Fruit fly (Drosophila melanogaster) whole organism, embryonic: ENCODE measurements around the gene NANS.

ENCODE experiments used
- Blimp-1 ChIP-seq: fragments of 200-800 bp; sonication (Bioruptor generic); optimal IDR thresholded peaks from 3 replicates; lab custom pipeline; 2018; ENCODE audit warnings: missing biosample characterization, missing genetic modification characterization, mild to moderate bottlenecking, moderate library complexity, missing genetic modification reagents
- CG10274 ChIP-seq: fragments of 200-800 bp; sonication (Bioruptor generic); optimal IDR thresholded peaks from 3 replicates; lab custom pipeline; 2017; ENCODE audit warnings: missing biosample characterization, mild to moderate bottlenecking, missing genetic modification characterization
- CG10565 ChIP-seq: fragments of 200-800 bp; sonication (Bioruptor generic); optimal IDR thresholded peaks from 3 replicates; lab custom pipeline; 2016; ENCODE audit warnings: missing biosample characterization, mild to moderate bottlenecking, missing genetic modification characterization
- CG11695 ChIP-seq: fragments of 200-800 bp; sonication (Bioruptor generic); IDR thresholded peaks from 3 replicates; pipeline ENCODE4 v1.3.6; 2022; ENCODE audit warnings: missing biosample characterization, missing genetic modification characterization
- CG12155 ChIP-seq: fragments of 200-800 bp; sonication (Bioruptor generic); optimal IDR thresholded peaks from 3 replicates; lab custom pipeline; 2016; ENCODE audit warnings: missing biosample characterization, missing genetic modification characterization
- CG13287 ChIP-seq: fragments of 200-800 bp; sonication (Bioruptor generic); IDR thresholded peaks from 2 replicates; pipeline ENCODE4 v1.3.6; 2022; ENCODE audit warnings: missing biosample characterization, missing genetic modification characterization; ENCODE audit not compliant: partially characterized antibody
- CG13624 ChIP-seq: fragments of 200-800 bp; sonication (Bioruptor generic); optimal IDR thresholded peaks from 2 replicates; lab custom pipeline; 2016; ENCODE audit warnings: missing biosample characterization, missing genetic modification characterization
- CG14860 ChIP-seq: fragments of 200-800 bp; sonication (Bioruptor generic); IDR thresholded peaks from 3 replicates; pipeline ENCODE4 v1.3.6; 2022; ENCODE audit warnings: missing biosample characterization, missing genetic modification characterization; ENCODE audit not compliant: partially characterized antibody
- CG1529 ChIP-seq: fragments of 200-800 bp; sonication (Bioruptor generic); optimal IDR thresholded peaks from 3 replicates; lab custom pipeline; 2018; ENCODE audit warnings: missing biosample characterization, missing genetic modification characterization
- CG2116 ChIP-seq: fragments of 200-800 bp; sonication (Bioruptor generic); optimal IDR thresholded peaks from 3 replicates; lab custom pipeline; 2018; ENCODE audit warnings: missing biosample characterization, mild to moderate bottlenecking, missing genetic modification characterization
- CG3995 ChIP-seq: fragments of 200-800 bp; sonication (Bioruptor generic); optimal IDR thresholded peaks from 3 replicates; lab custom pipeline; 2016; ENCODE audit warnings: missing biosample characterization, missing genetic modification characterization
- CG6272 ChIP-seq: fragments of 200-800 bp; sonication (Bioruptor generic); IDR thresholded peaks from 2 replicates; pipeline ENCODE4 v1.3.6; 2022; ENCODE audit warnings: missing biosample characterization, missing genetic modification characterization
- CG6791 ChIP-seq: fragments of 200-800 bp; sonication (Bioruptor generic); IDR thresholded peaks from 3 replicates; pipeline ENCODE4 v1.3.6; 2022; ENCODE audit warnings: missing biosample characterization, missing genetic modification characterization; ENCODE audit not compliant: partially characterized antibody
- CG7987 ChIP-seq: fragments of 200-800 bp; sonication (Bioruptor generic); optimal IDR thresholded peaks from 2 replicates; lab custom pipeline; 2018; ENCODE audit warnings: missing biosample characterization, mild to moderate bottlenecking, missing genetic modification characterization, moderate library complexity
- CG8281 ChIP-seq: fragments of 200-800 bp; sonication (Bioruptor generic); optimal IDR thresholded peaks from 2 replicates; lab custom pipeline; 2018; ENCODE audit warnings: missing biosample characterization, mild to moderate bottlenecking, missing genetic modification characterization, moderate library complexity
- CkIIα-i1 ChIP-seq: fragments of 200-800 bp; sonication (Bioruptor generic); IDR thresholded peaks from 2 replicates; pipeline ENCODE4 v1.3.6; 2022; ENCODE audit warnings: missing biosample characterization, missing genetic modification characterization
- D ChIP-seq, 2 experiments: fragments of 200-800 bp in 1 of 2; fragments of >200 bp in 1 of 2; sonication (Bioruptor generic) in 1 of 2; optimal IDR thresholded peaks; 2 replicates in 1 of 2; 3 replicates in 1 of 2; lab custom pipeline; 2017; ENCODE audit warnings: mild to moderate bottlenecking in 1 of 2, missing biosample characterization in 1 of 2, missing genetic modification characterization in 1 of 2, missing genetic modification reagents in 1 of 2
- Dad ChIP-seq: fragments of 200-800 bp; sonication (Bioruptor generic); optimal IDR thresholded peaks from 3 replicates; lab custom pipeline; 2016; ENCODE audit warnings: missing biosample characterization, missing genetic modification characterization
- Dbx ChIP-seq: fragments of 200-800 bp; sonication (Bioruptor generic); IDR thresholded peaks from 3 replicates; pipeline ENCODE4 v1.3.6; 2022; ENCODE audit warnings: missing biosample characterization, missing genetic modification characterization
- Deaf1 ChIP-seq: fragments of 200-800 bp; optimal IDR thresholded peaks from 3 replicates; lab custom pipeline; 2019; ENCODE audit warnings: missing biosample characterization, mild to moderate bottlenecking, missing genetic modification characterization, moderate library complexity
- E2f1 ChIP-seq: fragments of 200-800 bp; sonication (Bioruptor generic); IDR thresholded peaks from 2 replicates; pipeline ENCODE4 v1.3.6; 2022; ENCODE audit warnings: missing biosample characterization, missing genetic modification characterization
- Ets65A ChIP-seq: fragments of 200-800 bp; sonication (Bioruptor generic); peaks from one replicate; lab custom pipeline; 2016; ENCODE audit warnings: missing biosample characterization, missing genetic modification characterization
- Ets97D ChIP-seq: fragments of 200-800 bp; sonication (Bioruptor generic); optimal IDR thresholded peaks from 3 replicates; lab custom pipeline; 2016; ENCODE audit warnings: missing biosample characterization, missing genetic modification characterization
- GATAe ChIP-seq: fragments of 200-800 bp; sonication (Bioruptor generic); conservative IDR thresholded peaks from 2 replicates; pipeline ENCODE4 v1.3.6; 2022; ENCODE audit warnings: missing biosample characterization, missing genetic modification characterization
- Mad ChIP-seq: fragments of 200-800 bp; sonication (Bioruptor generic); optimal IDR thresholded peaks from 2 replicates; lab custom pipeline; 2016; ENCODE audit warnings: missing biosample characterization, missing genetic modification characterization
- Med ChIP-seq: fragments of 200-800 bp; sonication (Bioruptor generic); peaks from one replicate; lab custom pipeline; 2016; ENCODE audit warnings: missing biosample characterization, missing genetic modification characterization, mild to moderate bottlenecking, inconsistent platforms, moderate library complexity
- Nf-YA ChIP-seq: fragments of 200-800 bp; sonication (Bioruptor generic); IDR thresholded peaks from 2 replicates; pipeline ENCODE4 v1.3.6; 2022; ENCODE audit warnings: missing biosample characterization, missing genetic modification characterization
- Pdp1 ChIP-seq, 2 experiments: fragments of 200-800 bp; sonication (Bioruptor generic); optimal IDR thresholded peaks; 3 replicates each; lab custom pipeline; 2016; ENCODE audit warnings: missing biosample characterization in 2 of 2, missing genetic modification characterization in 2 of 2, mild to moderate bottlenecking in 1 of 2, moderate library complexity in 1 of 2
- Vsx1 ChIP-seq: fragments of 200-800 bp; sonication (Bioruptor generic); optimal IDR thresholded peaks from 2 replicates; lab custom pipeline; 2017; ENCODE audit warnings: missing biosample characterization, mild to moderate bottlenecking, missing genetic modification characterization, missing genetic modification reagents
- ase ChIP-seq: fragments of 200-800 bp; sonication (Bioruptor generic); IDR thresholded peaks from 3 replicates; pipeline ENCODE4 v1.3.6; 2022; ENCODE audit warnings: missing biosample characterization, missing genetic modification characterization
- br ChIP-seq: fragments of >200 bp; optimal IDR thresholded peaks from 2 replicates; lab custom pipeline; 2017
- chn ChIP-seq: fragments of 200-800 bp; sonication (Bioruptor generic); optimal IDR thresholded peaks from 2 replicates; lab custom pipeline; 2016; ENCODE audit warnings: missing biosample characterization, missing genetic modification characterization
- da ChIP-seq: fragments of 200-800 bp; sonication (Bioruptor generic); optimal IDR thresholded peaks from 2 replicates; lab custom pipeline; 2016; ENCODE audit warnings: missing biosample characterization, missing genetic modification characterization
- esg ChIP-seq: fragments of 200-800 bp; sonication (Bioruptor generic); conservative IDR thresholded peaks from 2 replicates; pipeline ENCODE4 v1.3.6; 2022; ENCODE audit warnings: missing biosample characterization, missing genetic modification characterization
- ind ChIP-seq: fragments of 200-800 bp; sonication (Bioruptor generic); optimal IDR thresholded peaks from 3 replicates; lab custom pipeline; 2016; ENCODE audit warnings: missing biosample characterization, missing genetic modification characterization
- ken ChIP-seq: fragments of 200-800 bp; sonication (Bioruptor generic); IDR thresholded peaks from 3 replicates; pipeline ENCODE4 v1.3.6; 2022; ENCODE audit warnings: missing biosample characterization, missing genetic modification characterization
- klu ChIP-seq: fragments of 200-800 bp; sonication (Bioruptor generic); IDR thresholded peaks from 2 replicates; pipeline ENCODE4 v1.3.6; 2022; ENCODE audit warnings: missing biosample characterization, missing genetic modification characterization
- onecut ChIP-seq: fragments of 200-800 bp; sonication (Bioruptor generic); IDR thresholded peaks from 2 replicates; pipeline ENCODE4 v1.3.6; 2022; ENCODE audit warnings: missing biosample characterization, missing genetic modification characterization
- pros ChIP-seq: fragments of 200-800 bp; sonication (Bioruptor generic); optimal IDR thresholded peaks from 3 replicates; lab custom pipeline; 2019; ENCODE audit warnings: missing biosample characterization, mild to moderate bottlenecking, missing genetic modification characterization, moderate library complexity
- pzg ChIP-seq: fragments of 200-800 bp; sonication (Bioruptor generic); optimal IDR thresholded peaks from 3 replicates; lab custom pipeline; 2018; ENCODE audit warnings: missing biosample characterization, mild to moderate bottlenecking, missing genetic modification characterization, moderate library complexity
- sisA ChIP-seq: fragments of 200-800 bp; sonication (Bioruptor generic); IDR thresholded peaks from 2 replicates; pipeline ENCODE4 v1.3.6; 2022; ENCODE audit warnings: missing biosample characterization, missing genetic modification characterization
- sr ChIP-seq: fragments of 200-800 bp; sonication (Bioruptor generic); IDR thresholded peaks from 3 replicates; pipeline ENCODE4 v1.3.6; 2022; ENCODE audit warnings: missing biosample characterization, missing genetic modification characterization

The NANS gene

dm6 chr3R:12422379-12422975 lies 3.9 kb upstream of the NANS start, which contains the start of the genes Scgbeta and CG17202 (continued):
- TF ChIP-seq Med: peak; percentile 69
- peak; percentile 7 for TF ChIP-seq CG2116 (GFP tag; lab: Kevin White, UChicago)
- no peak for TF ChIP-seq Vsx1 (GFP tag; lab: Kevin White, UChicago)
- TF ChIP-seq ken: no peak
- no peak for TF ChIP-seq CG14860 (GFP tag; lab: Robert Waterston, UW)
- TF ChIP-seq CG13624 (GFP tag; lab: Kevin White, UChicago): peak; percentile 30
- no peak for TF ChIP-seq esg
- TF ChIP-seq D (optimal IDR thresholded peaks at IDR 0.05; lab: Kevin White, UChicago): no peak
- no peak for TF ChIP-seq D (GFP tag; optimal IDR thresholded peaks at IDR 0.05; lab: Kevin White, UChicago)
- no peak for TF ChIP-seq CG1529 (GFP tag; lab: Kevin White, UChicago)
- TF ChIP-seq CG11695 (GFP tag; lab: Robert Waterston, UW): no peak
- TF ChIP-seq CG7987: no peak
- TF ChIP-seq CG10565 (GFP tag; lab: Kevin White, UChicago): no peak
- no peak for TF ChIP-seq ind
- TF ChIP-seq pros: no peak
- TF ChIP-seq CG12155 (GFP tag; lab: Kevin White, UChicago): no peak
- TF ChIP-seq CG13287: no peak
- peak; percentile 65 for TF ChIP-seq Ets97D (GFP tag; lab: Kevin White, UChicago)
- no peak for TF ChIP-seq CG3995
- no peak for TF ChIP-seq da (GFP tag; lab: Kevin White, UChicago)
- TF ChIP-seq ase (GFP tag; lab: Robert Waterston, UW): 0 out of 3 replicates have a peak, but pooled peaks have one; percentile 5
- no peak for TF ChIP-seq klu
- no peak for TF ChIP-seq CG8281 (tag; lab: Kevin White, UChicago)
- TF ChIP-seq Blimp-1 (GFP tag; lab: Kevin White, UChicago): no peak
- no peak for TF ChIP-seq CG10274 (GFP tag; lab: Kevin White, UChicago)
- no peak for TF ChIP-seq CG6272 (GFP tag; lab: Robert Waterston, UW)

- TF ChIP-seq GATAe (no peak), sisA (no peak), Dbx (GFP tag; lab: Robert Waterston, UW) (no peak), Deaf1 (tag; lab: Kevin White, UChicago) (no peak), CG6791 (GFP tag; lab: Robert Waterston, UW) (0 out of 3 replicates have a peak, but pooled peaks have one; percentile 34), Med (peak; percentile 30), onecut (GFP tag; lab: Robert Waterston, UW) (no peak), Mad (GFP tag; lab: Kevin White, UChicago) (no peak), Pdp1 (GFP tag; optimal IDR thresholded peaks at IDR 0.05; lab: Kevin White, UChicago) (no peak), Dad (GFP tag; lab: Kevin White, UChicago) (no peak), pros (no peak), sr (GFP tag; lab: Robert Waterston, UW) (peak; percentile 8; the same call in 1 of the 3 replicates), CkIIα-i1 (GFP tag; lab: Robert Waterston, UW) (no peak), pzg (GFP tag; lab: Kevin White, UChicago) (no peak), esg (no peak), E2f1 (GFP tag; lab: Robert Waterston, UW) (no peak), chn (GFP tag; lab: Kevin White, UChicago) (no peak), Ets65A (GFP tag; lab: Kevin White, UChicago) (peak; percentile 44), ken (no peak), Nf-YA (GFP tag; lab: Robert Waterston, UW) (no peak), br (lab: Kevin White, UChicago) (no peak)
Observed at dm6 chr3R:12423997-12424396, 2.4 kb upstream of the NANS start.
